Worm (Caenorhabditis elegans) whole organism, L2 larva: Measurements from ENCODE around the gene magu-4.

ENCODE experiments used
- R02D3.7 ChIP-seq: fragments of 150-350 bp; optimal IDR thresholded peaks from 2 replicates; lab custom pipeline; 2014; ENCODE audit warnings: missing biosample characterization, missing genetic modification characterization
- ama-1 ChIP-seq: fragments of 150-350 bp; optimal IDR thresholded peaks from 2 replicates; lab custom pipeline; 2018; ENCODE audit warnings: inconsistent platforms
- egl-27 ChIP-seq: sonication (generic microtip); optimal IDR thresholded peaks from 3 replicates; lab custom pipeline; 2017; ENCODE audit warnings: missing biosample characterization, missing genetic modification reagents, missing genetic modification characterization
- elt-1 ChIP-seq: fragments of 150-350 bp; optimal IDR thresholded peaks from 2 replicates; lab custom pipeline; 2014; ENCODE audit warnings: missing biosample characterization, missing genetic modification characterization
- elt-3 ChIP-seq: sonication (generic microtip); optimal IDR thresholded peaks from 2 replicates; lab custom pipeline; 2017; ENCODE audit warnings: missing biosample characterization, missing genetic modification characterization
- lsy-2 ChIP-seq, 2 experiments: fragments of 150-350 bp in 1 of 2; sonication (generic microtip) in 1 of 2; optimal IDR thresholded peaks; 2 replicates each; lab custom pipeline; 2014 to 2017; ENCODE audit warnings: missing biosample characterization in 2 of 2, missing genetic modification characterization in 2 of 2
- nhr-10 ChIP-seq: sonication (generic microtip); optimal IDR thresholded peaks from 2 replicates; lab custom pipeline; 2017; ENCODE audit warnings: missing biosample characterization, missing genetic modification characterization
- sma-3 ChIP-seq: sonication (generic microtip); optimal IDR thresholded peaks from 2 replicates; lab custom pipeline; 2016; ENCODE audit warnings: missing genetic modification reagents, missing genetic modification characterization, missing compliant biosample characterization
- unc-55 ChIP-seq: fragments of 150-350 bp; sonication (generic microtip); optimal IDR thresholded peaks from 3 replicates; lab custom pipeline; 2014; ENCODE audit warnings: missing biosample characterization, missing genetic modification reagents, missing genetic modification characterization
- unc-62 ChIP-seq: fragments of 150-350 bp; optimal IDR thresholded peaks from 2 replicates; lab custom pipeline; 2014; ENCODE audit warnings: missing biosample characterization, missing genetic modification reagents, missing genetic modification characterization
- zag-1 ChIP-seq: fragments of 150-350 bp; optimal IDR thresholded peaks from 2 replicates; lab custom pipeline; 2014; ENCODE audit warnings: missing biosample characterization, missing genetic modification characterization
- ztf-11 ChIP-seq: sonication (generic microtip); optimal IDR thresholded peaks from 2 replicates; lab custom pipeline; 2017; ENCODE audit warnings: missing biosample characterization, missing genetic modification characterization

- TF ChIP-seq zag-1 (tag; lab: Kevin White, UChicago) (no peak), elt-1 (tag; lab: Kevin White, UChicago) (no peak), egl-27 (no peak), ama-1 (no peak), ztf-11 (tag; lab: Kevin White, UChicago) (no peak), unc-62 (GFP tag; lab: Kevin White, UChicago) (no peak), unc-55 (no peak), elt-3 (tag; lab: Kevin White, UChicago) (no peak), sma-3 (no peak), R02D3.7 (tag; lab: Kevin White, UChicago) (no peak), nhr-10 (tag; lab: Kevin White, UChicago) (no peak), lsy-2 (tag; optimal IDR thresholded peaks at IDR 0.05; lab: Kevin White, UChicago) (no peak)
Observed at ce11 chrIV:10048268-10048667, 38.7 kb downstream of the magu-4 start.
